Worm (Caenorhabditis elegans): ENCODE measurements around the gene Y76A2B.4.

Y76A2B.4 gene

DNA sequence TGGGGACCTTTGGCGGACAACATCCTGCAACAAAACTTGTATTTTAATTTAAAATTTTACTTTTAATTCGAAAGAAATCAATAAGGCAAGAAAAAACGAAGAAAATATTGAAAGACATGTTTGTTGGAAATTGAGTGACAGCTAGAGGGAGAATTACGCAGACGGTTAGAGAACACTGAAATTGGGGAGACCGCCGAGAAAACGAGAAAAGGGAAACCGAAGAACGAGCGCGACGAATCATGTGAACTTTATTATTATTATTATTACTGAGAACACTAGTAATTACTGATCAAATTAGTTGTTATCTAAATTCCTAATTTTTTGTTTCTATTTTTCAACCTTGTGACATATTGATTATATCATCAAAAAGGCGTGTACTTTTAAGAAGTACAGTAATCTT lies 2.4 kb upstream of the Y76A2B.4 start, which contains the start of gene mmad-1 (continued):
- TF ChIP-seq hif-1 (tag; optimal IDR thresholded peaks at IDR 0.05): peak in 1 of 2 experiments; percentile 76
- no peak for TF ChIP-seq aha-1 (tag)
- peak; percentile 3 for TF ChIP-seq ztf-7 (tag; optimal IDR thresholded peaks at IDR 0.05)
- TF ChIP-seq ceh-62 (tag; optimal IDR thresholded peaks at IDR 0.05): no peak
- TF ChIP-seq F10B5.3 (tag; optimal IDR thresholded peaks at IDR 0.05): no peak
- TF ChIP-seq lin-29 (GFP tag; IDR thresholded peaks at IDR 0.05): no peak
- TF ChIP-seq egl-27 (tag; optimal IDR thresholded peaks at IDR 0.05): no peak
- TF ChIP-seq nhr-237 (tag; optimal IDR thresholded peaks at IDR 0.05): no peak
- no peak for TF ChIP-seq pqm-1 (tag; optimal IDR thresholded peaks at IDR 0.05)
- no peak for TF ChIP-seq saeg-2 (GFP tag; IDR thresholded peaks at IDR 0.05)
- TF ChIP-seq nhr-111 (GFP tag; optimal IDR thresholded peaks at IDR 0.05): no peak
- TF ChIP-seq ama-1 (optimal IDR thresholded peaks at IDR 0.05): peak; percentile 31
- TF ChIP-seq nhr-25 (tag; optimal IDR thresholded peaks at IDR 0.05; ENCODE audit: borderline replicate concordance, insufficient read depth): no peak
- 0 out of 2 replicates have a peak, but pooled peaks have one; percentile 16 for TF ChIP-seq arid-1 (GFP tag; conservative IDR thresholded peaks at IDR 0.05)
- TF ChIP-seq nhr-102 (tag; optimal IDR thresholded peaks at IDR 0.05): peak; percentile 44
- TF ChIP-seq ceh-32 (tag; optimal IDR thresholded peaks at IDR 0.05; ENCODE audit: poor library complexity): no peak
- TF ChIP-seq daf-8 (GFP tag; IDR thresholded peaks at IDR 0.05): no peak
- no peak for TF ChIP-seq nhr-77 (tag; optimal IDR thresholded peaks at IDR 0.05)
- TF ChIP-seq php-3 (GFP tag; IDR thresholded peaks at IDR 0.05): peak; percentile 63; the same call in 1 of the 2 replicates
- TF ChIP-seq Y48G9A.11 (GFP tag; IDR thresholded peaks at IDR 0.05): no peak
- no peak for TF ChIP-seq Y105C5A.15 (GFP tag; IDR thresholded peaks at IDR 0.05)
- TF ChIP-seq dpl-1 (GFP tag; optimal IDR thresholded peaks at IDR 0.05): no peak
- TF ChIP-seq F44E2.7 (GFP tag; IDR thresholded peaks at IDR 0.05): no peak
- no peak for TF ChIP-seq nhr-76 (tag; optimal IDR thresholded peaks at IDR 0.05)
- TF ChIP-seq F49E8.2 (tag; optimal IDR thresholded peaks at IDR 0.05; ENCODE audit: borderline replicate concordance): no peak
- TF ChIP-seq fkh-10 (GFP tag; optimal IDR thresholded peaks at IDR 0.05): no peak
- TF ChIP-seq dmd-6 (GFP tag; IDR thresholded peaks at IDR 0.05): peak; percentile 78
- no peak for TF ChIP-seq lin-15B (tag; optimal IDR thresholded peaks at IDR 0.05)
- TF ChIP-seq mep-1 (tag; optimal IDR thresholded peaks at IDR 0.05): peak; percentile 47
- TF ChIP-seq ctbp-1 (GFP tag; IDR thresholded peaks at IDR 0.05): 0 out of 2 replicates have a peak, but pooled peaks have one; percentile 55

ce11 chrIII:13544593-13544992 lies 2.0 kb downstream of the Y76A2B.4 start:
- TF ChIP-seq mxl-2 (GFP tag; conservative IDR thresholded peaks at IDR 0.05) (no peak), madf-5 (GFP tag; IDR thresholded peaks at IDR 0.05) (0 out of 4 replicates have a peak, but pooled peaks of 1 of the 2 experiments have one; percentile 50), nhr-28 (tag; optimal IDR thresholded peaks at IDR 0.05) (peak; percentile 97), hlh-11 (tag; optimal IDR thresholded peaks at IDR 0.05) (peak; percentile 89), dve-1 (tag; optimal IDR thresholded peaks at IDR 0.05; ENCODE audit: insufficient read depth) (peak; percentile 85), gei-8 (GFP tag; optimal IDR thresholded peaks at IDR 0.05) (peak; percentile 5), mxl-3 (GFP tag; optimal IDR thresholded peaks at IDR 0.05) (peak; percentile 68), dmd-6 (GFP tag; IDR thresholded peaks at IDR 0.05) (peak; percentile 82), lir-3 (tag; optimal IDR thresholded peaks at IDR 0.05) (no peak), tag-97 (GFP tag; IDR thresholded peaks at IDR 0.05) (no peak), aha-1 (tag) (peak; percentile 93), daf-16 (GFP tag; optimal IDR thresholded peaks at IDR 0.05) (no peak), daf-16 (tag; optimal IDR thresholded peaks at IDR 0.05) (peak; percentile 81), hlh-30 (tag; optimal IDR thresholded peaks at IDR 0.05; ENCODE audit: insufficient read depth) (peak; percentile 16), hif-1 (tag; optimal IDR thresholded peaks at IDR 0.05) (peak in 1 of 2 experiments; percentile 0), ctbp-1 (GFP tag; IDR thresholded peaks at IDR 0.05) (no peak), nhr-77 (tag; optimal IDR thresholded peaks at IDR 0.05) (peak; percentile 76), tra-1 (GFP tag; IDR thresholded peaks at IDR 0.05) (peak; percentile 68; the same call in 1 of the 2 replicates), mes-2 (tag; optimal IDR thresholded peaks at IDR 0.05; ENCODE audit: poor library complexity, severe bottlenecking) (peak; percentile 65), jun-1 (tag; optimal IDR thresholded peaks at IDR 0.05) (no peak), nhr-11 (tag; optimal IDR thresholded peaks at IDR 0.05) (no peak), F10B5.3 (tag; optimal IDR thresholded peaks at IDR 0.05) (no peak), unc-62 (GFP tag; optimal IDR thresholded peaks at IDR 0.05 in 1 of 2) (peak in 1 of 2 experiments; percentile 98), unc-62 (tag; optimal IDR thresholded peaks at IDR 0.05) (no peak), spr-3 (GFP tag; optimal IDR thresholded peaks at IDR 0.05) (peak; percentile 36), nhr-48 (tag; optimal IDR thresholded peaks at IDR 0.05) (peak; percentile 41), pqm-1 (tag; optimal IDR thresholded peaks at IDR 0.05) (peak; percentile 96), php-3 (GFP tag; IDR thresholded peaks at IDR 0.05) (peak; percentile 40; the same call in 1 of the 2 replicates), mep-1 (tag; optimal IDR thresholded peaks at IDR 0.05) (peak; percentile 29)

Data from whole organism, L4 larva.